Fruit fly (Drosophila melanogaster) S2 (cell line): ENCODE measurements around the gene rb.

Source experiments
- CG8478 ChIP-seq: fragments of >200 bp; optimal IDR thresholded peaks from 2 replicates; lab custom pipeline; 2018
- CTCF ChIP-seq, 2 experiments: fragments of >200 bp; optimal IDR thresholded peaks; 2 replicates each; lab custom pipeline; 2018

dm6 chrX:4493192-4493900 lies 47.1 kb downstream of the rb start:
- TF ChIP-seq CTCF (optimal IDR thresholded peaks at IDR 0.05; lab: Kevin White, UChicago) = no peak
- TF ChIP-seq CG8478 = no peak
